Fruit fly (Drosophila melanogaster) whole organism, embryonic: ENCODE data around the gene CG31103.
A peak's percentile ranks its signal among the peaks of the same experiment; 100 is the strongest.

ENCODE experiments used
- Adf1 ChIP-seq: fragments of 200-800 bp; sonication (Bioruptor generic); IDR thresholded peaks from 2 replicates; pipeline ENCODE4 v1.3.6; 2022; ENCODE audit warnings: missing biosample characterization, missing genetic modification characterization
- Atf-2 ChIP-seq: fragments of 200-800 bp; sonication (Bioruptor generic); optimal IDR thresholded peaks from 2 replicates; lab custom pipeline; 2016; ENCODE audit warnings: missing biosample characterization, missing genetic modification characterization
- CG10147 ChIP-seq: fragments of 200-800 bp; sonication (Bioruptor generic); optimal IDR thresholded peaks from 2 replicates; lab custom pipeline; 2019; ENCODE audit warnings: missing biosample characterization, mild to moderate bottlenecking, missing genetic modification characterization, moderate library complexity
- CG10274 ChIP-seq: fragments of 200-800 bp; sonication (Bioruptor generic); optimal IDR thresholded peaks from 3 replicates; lab custom pipeline; 2017; ENCODE audit warnings: missing biosample characterization, mild to moderate bottlenecking, missing genetic modification characterization
- CG12219 ChIP-seq: fragments of 200-800 bp; sonication (Bioruptor generic); optimal IDR thresholded peaks from 3 replicates; lab custom pipeline; 2018; ENCODE audit warnings: missing biosample characterization, mild to moderate bottlenecking, missing genetic modification characterization
- CG13624 ChIP-seq: fragments of 200-800 bp; sonication (Bioruptor generic); optimal IDR thresholded peaks from 2 replicates; lab custom pipeline; 2016; ENCODE audit warnings: missing biosample characterization, missing genetic modification characterization
- CG13775 ChIP-seq: fragments of 200-800 bp; sonication (Bioruptor generic); optimal IDR thresholded peaks from 3 replicates; lab custom pipeline; 2017; ENCODE audit warnings: missing biosample characterization, mild to moderate bottlenecking, missing genetic modification characterization
- CG15696 ChIP-seq: fragments of 200-800 bp; sonication (Bioruptor generic); optimal IDR thresholded peaks from 2 replicates; lab custom pipeline; 2019; ENCODE audit warnings: missing biosample characterization, mild to moderate bottlenecking, missing genetic modification characterization, moderate library complexity
- CG1602 ChIP-seq: fragments of 200-800 bp; sonication (Bioruptor generic); optimal IDR thresholded peaks from 3 replicates; lab custom pipeline; 2016; ENCODE audit warnings: missing biosample characterization, missing genetic modification characterization
- CG16779 ChIP-seq: fragments of 200-800 bp; sonication (Bioruptor generic); IDR thresholded peaks from 2 replicates; pipeline ENCODE4 v1.3.6; 2022; ENCODE audit warnings: missing biosample characterization, missing genetic modification characterization
- CG17359 ChIP-seq: fragments of 200-800 bp; sonication (Bioruptor generic); optimal IDR thresholded peaks from 3 replicates; lab custom pipeline; 2018; ENCODE audit warnings: missing biosample characterization, mild to moderate bottlenecking, missing genetic modification characterization, moderate library complexity
- CG2116 ChIP-seq: fragments of 200-800 bp; sonication (Bioruptor generic); optimal IDR thresholded peaks from 3 replicates; lab custom pipeline; 2018; ENCODE audit warnings: missing biosample characterization, mild to moderate bottlenecking, missing genetic modification characterization
- CG31224 ChIP-seq: fragments of 200-800 bp; sonication (Bioruptor generic); IDR thresholded peaks from 2 replicates; pipeline ENCODE4 v1.3.6; 2022; ENCODE audit warnings: missing biosample characterization, missing genetic modification characterization
- CG33557 ChIP-seq: fragments of 200-800 bp; sonication (Bioruptor generic); optimal IDR thresholded peaks from 2 replicates; lab custom pipeline; 2019; ENCODE audit warnings: missing biosample characterization, mild to moderate bottlenecking, missing genetic modification characterization, moderate library complexity
- CG3847 ChIP-seq: fragments of 200-800 bp; sonication (Bioruptor generic); IDR thresholded peaks from 2 replicates; pipeline ENCODE4 v1.3.6; 2022; ENCODE audit warnings: missing biosample characterization, missing genetic modification characterization
- CG42726 ChIP-seq: fragments of 200-800 bp; sonication (Bioruptor generic); IDR thresholded peaks from 2 replicates; pipeline ENCODE4 v1.3.6; 2022; ENCODE audit warnings: missing biosample characterization, missing genetic modification characterization; ENCODE audit not compliant: partially characterized antibody
- CG4707 ChIP-seq: fragments of 200-800 bp; sonication (Bioruptor generic); optimal IDR thresholded peaks from 2 replicates; lab custom pipeline; 2018; ENCODE audit warnings: missing biosample characterization, mild to moderate bottlenecking, missing genetic modification characterization, moderate library complexity
- CG6765 ChIP-seq: fragments of 200-800 bp; sonication (Bioruptor generic); optimal IDR thresholded peaks from 3 replicates; lab custom pipeline; 2017; ENCODE audit warnings: missing biosample characterization, mild to moderate bottlenecking, missing genetic modification characterization
- CG6791 ChIP-seq: fragments of 200-800 bp; sonication (Bioruptor generic); IDR thresholded peaks from 3 replicates; pipeline ENCODE4 v1.3.6; 2022; ENCODE audit warnings: missing biosample characterization, missing genetic modification characterization; ENCODE audit not compliant: partially characterized antibody
- CG6854 ChIP-seq: fragments of 200-800 bp; sonication (Bioruptor generic); optimal IDR thresholded peaks from 3 replicates; lab custom pipeline; 2017; ENCODE audit warnings: missing biosample characterization, mild to moderate bottlenecking, missing genetic modification characterization
- CG8359 ChIP-seq: fragments of 200-800 bp; sonication (Bioruptor generic); optimal IDR thresholded peaks from 2 replicates; lab custom pipeline; 2017; ENCODE audit warnings: missing biosample characterization, mild to moderate bottlenecking, missing genetic modification characterization, borderline replicate concordance
- CHES-1-like ChIP-seq: fragments of 200-800 bp; sonication (Bioruptor generic); optimal IDR thresholded peaks from 2 replicates; lab custom pipeline; 2016; ENCODE audit warnings: missing biosample characterization, missing genetic modification characterization
- Dfd ChIP-seq, 2 experiments: fragments of >200 bp; optimal IDR thresholded peaks; 2 replicates each; lab custom pipeline; 2017; ENCODE audit warnings: missing biosample characterization in 2 of 2, missing genetic modification characterization in 2 of 2
- Dip2 ChIP-seq: fragments of 200-800 bp; sonication (Bioruptor generic); IDR thresholded peaks from 2 replicates; pipeline ENCODE4 v1.3.6; 2022; ENCODE audit warnings: missing biosample characterization, missing genetic modification characterization
- Drgx ChIP-seq: fragments of 200-800 bp; sonication (Bioruptor generic); IDR thresholded peaks from 2 replicates; pipeline ENCODE4 v1.3.6; 2022; ENCODE audit warnings: missing biosample characterization, missing genetic modification characterization
- Gsc ChIP-seq: fragments of 200-800 bp; sonication (Bioruptor generic); IDR thresholded peaks from 2 replicates; pipeline ENCODE4 v1.3.6; 2022; ENCODE audit warnings: missing biosample characterization, missing genetic modification characterization
- H15 ChIP-seq: fragments of 200-800 bp; sonication (Bioruptor generic); IDR thresholded peaks from 3 replicates; pipeline ENCODE4 v1.3.6; 2022; ENCODE audit warnings: missing biosample characterization, missing genetic modification characterization
- NK7.1 ChIP-seq: fragments of 200-800 bp; sonication (Bioruptor generic); optimal IDR thresholded peaks from 3 replicates; lab custom pipeline; 2016; ENCODE audit warnings: missing biosample characterization, missing genetic modification characterization
- Scr ChIP-seq: fragments of 200-800 bp; sonication (Bioruptor generic); IDR thresholded peaks from 2 replicates; pipeline ENCODE4 v1.3.6; 2022; ENCODE audit warnings: missing biosample characterization, missing genetic modification characterization; ENCODE audit not compliant: partially characterized antibody
- TFAM ChIP-seq: fragments of 200-800 bp; sonication (Bioruptor generic); optimal IDR thresholded peaks from 2 replicates; lab custom pipeline; 2017; ENCODE audit warnings: missing biosample characterization, missing genetic modification characterization, inconsistent platforms
- ac ChIP-seq: fragments of 200-800 bp; sonication (Bioruptor generic); optimal IDR thresholded peaks from 3 replicates; lab custom pipeline; 2017; ENCODE audit warnings: missing biosample characterization, mild to moderate bottlenecking, missing genetic modification characterization
- ara ChIP-seq: fragments of 200-800 bp; sonication (Bioruptor generic); IDR thresholded peaks from 2 replicates; pipeline ENCODE4 v1.3.6; 2022; ENCODE audit warnings: missing biosample characterization, missing genetic modification characterization
- ash1 ChIP-seq: fragments of 200-800 bp; sonication (Bioruptor generic); optimal IDR thresholded peaks from 2 replicates; lab custom pipeline; 2018; ENCODE audit warnings: missing biosample characterization, mild to moderate bottlenecking, missing genetic modification characterization
- cato ChIP-seq: fragments of 200-800 bp; sonication (Bioruptor generic); optimal IDR thresholded peaks from 2 replicates; lab custom pipeline; 2016; ENCODE audit warnings: missing biosample characterization, missing genetic modification characterization, borderline replicate concordance
- crol ChIP-seq: fragments of 200-800 bp; sonication (Bioruptor generic); IDR thresholded peaks from 2 replicates; pipeline ENCODE4 v1.3.6; 2022; ENCODE audit warnings: missing biosample characterization, missing genetic modification characterization
- ewg ChIP-seq: fragments of 200-800 bp; sonication (Bioruptor generic); optimal IDR thresholded peaks from 3 replicates; lab custom pipeline; 2017; ENCODE audit warnings: mild to moderate bottlenecking, missing biosample characterization, missing genetic modification reagents, missing genetic modification characterization
- gro ChIP-seq: fragments of 200-800 bp; sonication (Bioruptor generic); optimal IDR thresholded peaks from 2 replicates; lab custom pipeline; 2016; ENCODE audit warnings: missing biosample characterization, missing genetic modification characterization
- hb ChIP-seq: fragments of 200-800 bp; sonication (Bioruptor generic); IDR thresholded peaks from 3 replicates; pipeline ENCODE4 v1.3.6; 2022; ENCODE audit warnings: missing biosample characterization, missing genetic modification characterization; ENCODE audit not compliant: partially characterized antibody
- lbe ChIP-seq: fragments of 200-800 bp; sonication (Bioruptor generic); optimal IDR thresholded peaks from 2 replicates; lab custom pipeline; 2016; ENCODE audit warnings: missing biosample characterization, mild to moderate bottlenecking, missing genetic modification characterization
- lola ChIP-seq, 3 experiments: fragments of >200 bp in 2 of 3; fragments of 200-800 bp in 1 of 3; sonication (Bioruptor generic) in 1 of 3; optimal IDR thresholded peaks; 2 replicates each; lab custom pipeline; 2017 to 2019; ENCODE audit warnings: missing biosample characterization in 3 of 3, missing genetic modification characterization in 3 of 3, mild to moderate bottlenecking in 1 of 3, moderate library complexity in 1 of 3
- lov ChIP-seq, 2 experiments: fragments of 200-800 bp in 1 of 2; fragments of >200 bp in 1 of 2; sonication (Bioruptor generic) in 1 of 2; IDR thresholded peaks in 1 of 2; optimal IDR thresholded peaks in 1 of 2; 2 replicates in 1 of 2; 3 replicates in 1 of 2; pipeline versions ENCODE4 v1.3.6 to Lab custom; 2017 to 2022; ENCODE audit warnings: missing biosample characterization in 1 of 2, missing genetic modification characterization in 1 of 2
- org-1 ChIP-seq: fragments of 200-800 bp; sonication (Bioruptor generic); optimal IDR thresholded peaks from 2 replicates; lab custom pipeline; 2017; ENCODE audit warnings: missing biosample characterization, missing genetic modification characterization
- pfk ChIP-seq: fragments of 200-800 bp; sonication (Bioruptor generic); optimal IDR thresholded peaks from 2 replicates; lab custom pipeline; 2018; ENCODE audit warnings: missing biosample characterization, mild to moderate bottlenecking, missing genetic modification characterization, moderate library complexity
- pum ChIP-seq: fragments of 200-800 bp; sonication (Bioruptor generic); optimal IDR thresholded peaks from 2 replicates; lab custom pipeline; 2016; ENCODE audit warnings: missing biosample characterization, missing genetic modification characterization
- rib ChIP-seq: fragments of 200-800 bp; sonication (Bioruptor generic); IDR thresholded peaks from 2 replicates; pipeline ENCODE4 v1.3.6; 2022; ENCODE audit warnings: missing biosample characterization, missing genetic modification characterization
- sob ChIP-seq: fragments of 200-800 bp; sonication (Bioruptor generic); IDR thresholded peaks from 2 replicates; pipeline ENCODE4 v1.3.6; 2022; ENCODE audit warnings: missing biosample characterization, missing genetic modification characterization
- stwl ChIP-seq: fragments of 200-800 bp; sonication (Bioruptor generic); optimal IDR thresholded peaks from 3 replicates; lab custom pipeline; 2018; ENCODE audit warnings: missing biosample characterization, mild to moderate bottlenecking, missing genetic modification characterization, moderate library complexity
- trh ChIP-seq: fragments of 200-800 bp; sonication (Bioruptor generic); optimal IDR thresholded peaks from 2 replicates; lab custom pipeline; 2016; ENCODE audit warnings: missing biosample characterization, missing genetic modification characterization
- tup ChIP-seq: fragments of 200-800 bp; sonication (Bioruptor generic); optimal IDR thresholded peaks from 2 replicates; lab custom pipeline; 2016; ENCODE audit warnings: missing biosample characterization, mild to moderate bottlenecking, missing genetic modification characterization, moderate library complexity
- zfh2 ChIP-seq: fragments of 200-800 bp; sonication (Bioruptor generic); optimal IDR thresholded peaks from 2 replicates; lab custom pipeline; 2016; ENCODE audit warnings: missing biosample characterization, missing genetic modification characterization

CG31103 gene

dm6 chr3R:25262322-25262761 is 43.2 kb downstream of the CG31103 start, which contains the start of the genes Kdsr and CG11858 (continued):
- peak; percentile 68 for TF ChIP-seq CG3847
- peak; percentile 52 for TF ChIP-seq Drgx (GFP tag; lab: Robert Waterston, UW)
- TF ChIP-seq TFAM (GFP tag; lab: Kevin White, UChicago), result no peak
- peak; percentile 73 for TF ChIP-seq CG13775 (GFP tag; lab: Kevin White, UChicago)
- TF ChIP-seq CG33557 (GFP tag; lab: Kevin White, UChicago), result peak; percentile 26
- TF ChIP-seq ac (GFP tag; lab: Kevin White, UChicago), result no peak
- TF ChIP-seq CG15696 (tag; lab: Kevin White, UChicago), result peak; percentile 42
- peak; percentile 58 for TF ChIP-seq gro (GFP tag; lab: Kevin White, UChicago)
- TF ChIP-seq ara (GFP tag; lab: Robert Waterston, UW), result peak; percentile 57; the same call in 1 of the 2 replicates
- no peak for TF ChIP-seq lbe (GFP tag; lab: Kevin White, UChicago)
- TF ChIP-seq CG10147 (GFP tag; lab: Kevin White, UChicago), result peak; percentile 63
- TF ChIP-seq lola (GFP tag; optimal IDR thresholded peaks at IDR 0.05; lab: Kevin White, UChicago), result peak in 1 of 3 experiments; percentile 53
- TF ChIP-seq pfk (GFP tag; lab: Kevin White, UChicago), result no peak
- TF ChIP-seq CHES-1-like, result peak; percentile 41
- TF ChIP-seq ash1 (GFP tag; lab: Kevin White, UChicago), result no peak
- no peak for TF ChIP-seq CG10274 (GFP tag; lab: Kevin White, UChicago)
- no peak for TF ChIP-seq CG4707
- TF ChIP-seq CG42726 (GFP tag; lab: Robert Waterston, UW), result no peak
- TF ChIP-seq lov (optimal IDR thresholded peaks at IDR 0.05; lab: Kevin White, UChicago), result no peak
- TF ChIP-seq lov (GFP tag; IDR thresholded peaks at IDR 0.05; lab: Robert Waterston, UW), result 0 out of 3 replicates have a peak, but pooled peaks have one; percentile 63
- no peak for TF ChIP-seq NK7.1 (GFP tag; lab: Kevin White, UChicago)
- TF ChIP-seq stwl, result peak; percentile 9
- TF ChIP-seq CG1602 (GFP tag; lab: Kevin White, UChicago), result peak; percentile 12
- TF ChIP-seq CG17359 (tag; lab: Kevin White, UChicago), result no peak
- TF ChIP-seq Dip2 (GFP tag; lab: Robert Waterston, UW), result no peak
- TF ChIP-seq sob (GFP tag; lab: Robert Waterston, UW), result peak; percentile 72
- TF ChIP-seq CG6765 (GFP tag; lab: Kevin White, UChicago), result no peak
- TF ChIP-seq CG13624 (GFP tag; lab: Kevin White, UChicago), result peak; percentile 61
- peak; percentile 45 for TF ChIP-seq pum (GFP tag; lab: Kevin White, UChicago)
- TF ChIP-seq crol (GFP tag; lab: Robert Waterston, UW), result no peak
- no peak for TF ChIP-seq trh (GFP tag; lab: Kevin White, UChicago)
- no peak for TF ChIP-seq cato (GFP tag; lab: Kevin White, UChicago)
- peak; percentile 54 for TF ChIP-seq Adf1 (GFP tag; lab: Robert Waterston, UW)
- TF ChIP-seq CG8359 (GFP tag; lab: Kevin White, UChicago), result peak; percentile 16
- peak; percentile 9 for TF ChIP-seq tup (GFP tag; lab: Kevin White, UChicago)
- no peak for TF ChIP-seq CG12219
- TF ChIP-seq ewg, result no peak
- no peak for TF ChIP-seq Atf-2 (GFP tag; lab: Kevin White, UChicago)
- TF ChIP-seq CG2116 (GFP tag; lab: Kevin White, UChicago), result peak; percentile 63
- peak; percentile 42; the same call in 1 of the 2 replicates for TF ChIP-seq CG31224
- TF ChIP-seq Gsc (GFP tag; lab: Robert Waterston, UW), result no peak
- peak; percentile 74 for TF ChIP-seq H15
- peak; percentile 38; the same call in 1 of the 2 replicates for TF ChIP-seq rib (GFP tag; lab: Robert Waterston, UW)
- TF ChIP-seq Dfd (GFP tag; optimal IDR thresholded peaks at IDR 0.05; lab: Kevin White, UChicago), result no peak
- TF ChIP-seq CG16779, result no peak
- TF ChIP-seq CG6791 (GFP tag; lab: Robert Waterston, UW), result no peak
- TF ChIP-seq org-1 (GFP tag; lab: Kevin White, UChicago), result no peak
- TF ChIP-seq Scr (GFP tag; lab: Robert Waterston, UW), result peak; percentile 40
- TF ChIP-seq CG6854 (GFP tag; lab: Kevin White, UChicago), result no peak
- TF ChIP-seq hb (GFP tag; lab: Robert Waterston, UW), result no peak
- peak; percentile 71 for TF ChIP-seq zfh2 (GFP tag; lab: Kevin White, UChicago)
